Fruit fly (Drosophila melanogaster): ENCODE data around the gene heca.
A peak's percentile ranks its signal among the peaks of the same experiment; 100 is the strongest.

The heca gene

dm6 chr3R:30413795-30414194 is 136.1 kb downstream of the heca start (continued):
- TF ChIP-seq Hr78 (GFP tag; optimal IDR thresholded peaks at IDR 0.05) (no peak), CoRest (tag; optimal IDR thresholded peaks at IDR 0.05) (peak; percentile 36), CG13296 (GFP tag; optimal IDR thresholded peaks at IDR 0.05) (no peak), CG1024 (GFP tag; IDR thresholded peaks at IDR 0.05) (peak; percentile 48), CG18619 (GFP tag; optimal IDR thresholded peaks at IDR 0.05) (peak; percentile 10), fd64A (GFP tag; optimal IDR thresholded peaks at IDR 0.05) (peak; percentile 31), CG17612 (GFP tag; IDR thresholded peaks at IDR 0.05) (peak; percentile 39; the same call in 1 of the 2 replicates), ind (GFP tag; optimal IDR thresholded peaks at IDR 0.05) (peak; percentile 49), eve (GFP tag; optimal IDR thresholded peaks at IDR 0.05) (peak in 1 of 2 experiments; percentile 14), CG7372 (GFP tag; IDR thresholded peaks at IDR 0.05) (peak; percentile 40; the same call in 1 of the 2 replicates), Ada2b (GFP tag; IDR thresholded peaks at IDR 0.05) (peak; percentile 38; the same call in 1 of the 2 replicates), oc (tag; optimal IDR thresholded peaks at IDR 0.05) (peak; percentile 51), CG15601 (tag; optimal IDR thresholded peaks at IDR 0.05) (peak; percentile 22), CG15514 (GFP tag; optimal IDR thresholded peaks at IDR 0.05) (peak; percentile 14), crp (GFP tag; optimal IDR thresholded peaks at IDR 0.05) (no peak), ewg (GFP tag; optimal IDR thresholded peaks at IDR 0.05) (peak; percentile 43), Tbp (GFP tag; optimal IDR thresholded peaks at IDR 0.05) (no peak), CG15696 (tag; optimal IDR thresholded peaks at IDR 0.05) (no peak), CG12942 (GFP tag; optimal IDR thresholded peaks at IDR 0.05) (peak; percentile 28), Oli (tag; optimal IDR thresholded peaks at IDR 0.05) (peak; percentile 61), sr (GFP tag; IDR thresholded peaks at IDR 0.05) (no peak), Side (GFP tag; optimal IDR thresholded peaks at IDR 0.05) (no peak), Dp (GFP tag; optimal IDR thresholded peaks at IDR 0.05) (no peak), peb (GFP tag; IDR thresholded peaks at IDR 0.05) (no peak), Atf-2 (GFP tag; optimal IDR thresholded peaks at IDR 0.05) (peak; percentile 44), CkIIα-i1 (GFP tag; IDR thresholded peaks at IDR 0.05) (no peak), gsb (GFP tag; IDR thresholded peaks at IDR 0.05) (no peak), NC2β (GFP tag; optimal IDR thresholded peaks at IDR 0.05) (no peak), nom (GFP tag; optimal IDR thresholded peaks at IDR 0.05) (no peak), CG30020 (tag; optimal IDR thresholded peaks at IDR 0.05) (no peak), az2 (GFP tag; optimal IDR thresholded peaks at IDR 0.05) (peak; percentile 55), ap (GFP tag; IDR thresholded peaks at IDR 0.05) (peak; percentile 63), lmd (GFP tag; IDR thresholded peaks at IDR 0.05) (peak; percentile 54), toy (GFP tag; IDR thresholded peaks at IDR 0.05) (no peak; the same call in 1 of the 2 replicates), CG10543 (GFP tag; optimal IDR thresholded peaks at IDR 0.05) (no peak), CG16813 (GFP tag; IDR thresholded peaks at IDR 0.05; ENCODE audit: partially characterized antibody) (no peak), ttk (GFP tag; IDR thresholded peaks at IDR 0.05) (peak; percentile 51; the same call in 1 of the 2 replicates), fd102C (GFP tag; optimal IDR thresholded peaks at IDR 0.05) (no peak), odd (GFP tag; optimal IDR thresholded peaks at IDR 0.05) (no peak), ken (GFP tag; IDR thresholded peaks at IDR 0.05) (0 out of 3 replicates have a peak, but pooled peaks have one; percentile 55), CG6654 (GFP tag; optimal IDR thresholded peaks at IDR 0.05) (peak; percentile 36), CG13123 (GFP tag; optimal IDR thresholded peaks at IDR 0.05) (no peak), CG18476 (GFP tag; optimal IDR thresholded peaks at IDR 0.05) (no peak), CG33557 (GFP tag; optimal IDR thresholded peaks at IDR 0.05) (no peak), kni (GFP tag; optimal IDR thresholded peaks at IDR 0.05) (no peak), CG15479 (GFP tag; optimal IDR thresholded peaks at IDR 0.05) (no peak), hbn (GFP tag; IDR thresholded peaks at IDR 0.05; ENCODE audit: partially characterized antibody) (no peak), Mad (GFP tag; optimal IDR thresholded peaks at IDR 0.05) (no peak), Atf6 (GFP tag; IDR thresholded peaks at IDR 0.05) (peak; percentile 19; the same call in 1 of the 2 replicates), CG31365 (tag; optimal IDR thresholded peaks at IDR 0.05) (no peak)
